Worm (Caenorhabditis elegans): ENCODE data around the gene C14E2.11.

- TF ChIP-seq aly-2 (tag; optimal IDR thresholded peaks at IDR 0.05), result no peak
- no peak for TF ChIP-seq vab-7 (GFP tag; IDR thresholded peaks at IDR 0.05)
- TF ChIP-seq mep-1 (tag; optimal IDR thresholded peaks at IDR 0.05), result no peak
- TF ChIP-seq ztf-11 (tag; optimal IDR thresholded peaks at IDR 0.05), result no peak
- no peak for TF ChIP-seq D1046.2 (GFP tag; IDR thresholded peaks at IDR 0.05)
- no peak for TF ChIP-seq spr-3 (GFP tag; optimal IDR thresholded peaks at IDR 0.05)
- TF ChIP-seq lsy-2 (tag; optimal IDR thresholded peaks at IDR 0.05), result no peak
- no peak for TF ChIP-seq mxl-2 (GFP tag; conservative IDR thresholded peaks at IDR 0.05)
- no peak for TF ChIP-seq ces-1 (GFP tag; optimal IDR thresholded peaks at IDR 0.05)
Observed at ce11 chrX:1796067-1796466, 5.2 kb upstream of the C14E2.11 start.
